Worm (Caenorhabditis elegans) whole organism, L2 larva: ENCODE results near the gene ech-2.

Experiments used
- ama-1 ChIP-seq: fragments of 150-350 bp; optimal IDR thresholded peaks from 2 replicates; lab custom pipeline; 2018; ENCODE audit warnings: inconsistent platforms
- ceh-82 ChIP-seq: fragments of 150-350 bp; optimal IDR thresholded peaks from 2 replicates; lab custom pipeline; 2014; ENCODE audit warnings: missing biosample characterization, missing genetic modification characterization
- elt-3 ChIP-seq: sonication (generic microtip); optimal IDR thresholded peaks from 2 replicates; lab custom pipeline; 2017; ENCODE audit warnings: missing biosample characterization, missing genetic modification characterization
- gmeb-1 ChIP-seq: fragments of 150-350 bp; optimal IDR thresholded peaks from 2 replicates; lab custom pipeline; 2014; ENCODE audit warnings: missing biosample characterization, missing genetic modification characterization
- lin-39 ChIP-seq: fragments of 150-350 bp; optimal IDR thresholded peaks from 2 replicates; lab custom pipeline; 2014; ENCODE audit warnings: missing biosample characterization, missing genetic modification reagents, missing genetic modification characterization
- nhr-12 ChIP-seq: fragments of 150-350 bp; optimal IDR thresholded peaks from 2 replicates; lab custom pipeline; 2014; ENCODE audit warnings: missing biosample characterization, missing genetic modification characterization
- nhr-23 ChIP-seq: fragments of 150-350 bp; optimal IDR thresholded peaks from 2 replicates; lab custom pipeline; 2014; ENCODE audit warnings: missing biosample characterization, missing genetic modification reagents, missing genetic modification characterization
- nhr-237 ChIP-seq: fragments of 150-350 bp; optimal IDR thresholded peaks from 2 replicates; lab custom pipeline; 2014; ENCODE audit warnings: missing biosample characterization, missing genetic modification characterization
- skn-1 ChIP-seq: sonication (generic microtip); optimal IDR thresholded peaks from 2 replicates; lab custom pipeline; 2017; ENCODE audit warnings: missing biosample characterization, missing genetic modification characterization
- ztf-4 ChIP-seq: fragments of 150-350 bp; optimal IDR thresholded peaks from 2 replicates; lab custom pipeline; 2014; ENCODE audit warnings: missing biosample characterization, missing genetic modification characterization

DNA sequence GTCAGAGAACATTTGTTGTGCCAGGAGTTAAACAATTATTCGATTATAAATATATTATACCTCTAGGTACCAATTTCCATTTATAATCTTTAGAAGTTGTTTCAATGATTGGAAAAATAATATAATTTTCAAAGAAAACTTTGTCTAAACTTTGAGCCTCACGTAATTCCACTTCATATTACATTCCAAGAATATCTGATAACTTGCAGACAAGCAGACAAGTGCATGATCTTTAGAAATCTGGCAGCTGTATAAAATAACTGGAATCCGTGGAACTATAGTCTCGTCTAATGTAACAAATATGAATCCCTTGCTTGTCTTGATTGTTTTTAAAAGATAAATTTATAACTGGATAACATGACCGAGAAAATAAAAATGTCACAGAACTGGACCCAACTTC is 36.4 kb upstream of the ech-2 start:
- TF ChIP-seq gmeb-1 (tag; lab: Kevin White, UChicago) (no peak), nhr-237 (no peak), ceh-82 (tag; lab: Kevin White, UChicago) (no peak), ztf-4 (no peak), skn-1 (tag; lab: Kevin White, UChicago) (no peak), ama-1 (no peak), elt-3 (tag; lab: Kevin White, UChicago) (no peak), nhr-12 (tag; lab: Kevin White, UChicago) (no peak), lin-39 (tag; lab: Kevin White, UChicago) (no peak), nhr-23 (no peak)
